Worm (Caenorhabditis elegans) whole organism, late embryonic: ENCODE results near the gene Y50D7A.10.

Experiments
- C08G9.2 ChIP-seq: sonication (generic microtip); optimal IDR thresholded peaks from 2 replicates; lab custom pipeline; 2016; ENCODE audit warnings: mild to moderate bottlenecking, missing genetic modification characterization, moderate library complexity, missing compliant biosample characterization
- ama-1 ChIP-seq: fragments of 150-350 bp; optimal IDR thresholded peaks from 2 replicates; lab custom pipeline; 2014
- gmeb-2 ChIP-seq: sonication (generic microtip); optimal IDR thresholded peaks from 2 replicates; lab custom pipeline; 2016; ENCODE audit warnings: missing genetic modification characterization, inconsistent platforms, missing compliant biosample characterization
- lim-6 ChIP-seq: sonication (generic microtip); optimal IDR thresholded peaks from 2 replicates; lab custom pipeline; 2016; ENCODE audit warnings: missing genetic modification characterization, missing compliant biosample characterization

ce11 chrIII:356906-357901, 41.9 kb downstream of the Y50D7A.10 start:
- TF ChIP-seq C08G9.2 (tag; lab: Kevin White, UChicago) (no peak), gmeb-2 (tag; lab: Kevin White, UChicago) (no peak), lim-6 (tag; lab: Kevin White, UChicago) (no peak), ama-1 (lab: Kevin White, UChicago) (no peak)
